Fruit fly (Drosophila melanogaster) whole organism, embryonic: ENCODE results near the gene mbc.
A peak's percentile ranks its signal among the peaks of the same experiment; 100 is the strongest.

Source experiments
- Adf1 ChIP-seq: fragments of 200-800 bp; sonication (Bioruptor generic); IDR thresholded peaks from 2 replicates; pipeline ENCODE4 v1.3.6; 2022; ENCODE audit warnings: missing biosample characterization, missing genetic modification characterization
- Atf-2 ChIP-seq: fragments of 200-800 bp; sonication (Bioruptor generic); optimal IDR thresholded peaks from 2 replicates; lab custom pipeline; 2016; ENCODE audit warnings: missing biosample characterization, missing genetic modification characterization
- B-H1 ChIP-seq: fragments of 200-800 bp; sonication (Bioruptor generic); IDR thresholded peaks from 3 replicates; pipeline ENCODE4 v1.3.6; 2022; ENCODE audit warnings: missing biosample characterization, missing genetic modification characterization
- CG10267 ChIP-seq: fragments of 200-800 bp; sonication (Bioruptor generic); optimal IDR thresholded peaks from 2 replicates; lab custom pipeline; 2018; ENCODE audit warnings: missing biosample characterization, mild to moderate bottlenecking, missing genetic modification characterization, moderate library complexity
- CG10565 ChIP-seq: fragments of 200-800 bp; sonication (Bioruptor generic); optimal IDR thresholded peaks from 3 replicates; lab custom pipeline; 2016; ENCODE audit warnings: missing biosample characterization, mild to moderate bottlenecking, missing genetic modification characterization
- CG10959 ChIP-seq: fragments of 200-800 bp; sonication (Bioruptor generic); IDR thresholded peaks from 2 replicates; pipeline ENCODE4 v1.3.6; 2022; ENCODE audit warnings: missing biosample characterization, missing genetic modification characterization
- CG11093 ChIP-seq: fragments of 200-800 bp; sonication (Bioruptor generic); IDR thresholded peaks from 3 replicates; pipeline ENCODE4 v1.3.6; 2022; ENCODE audit warnings: missing biosample characterization, missing genetic modification characterization
- CG12769 ChIP-seq: fragments of 200-800 bp; sonication (Bioruptor generic); optimal IDR thresholded peaks from 2 replicates; lab custom pipeline; 2019; ENCODE audit warnings: missing biosample characterization, mild to moderate bottlenecking, missing genetic modification characterization, moderate library complexity
- CG15073 ChIP-seq: fragments of 200-800 bp; sonication (Bioruptor generic); optimal IDR thresholded peaks from 2 replicates; lab custom pipeline; 2016; ENCODE audit warnings: missing biosample characterization, missing genetic modification characterization
- CG17568 ChIP-seq: fragments of 200-800 bp; sonication (Bioruptor generic); optimal IDR thresholded peaks from 2 replicates; lab custom pipeline; 2018; ENCODE audit warnings: missing biosample characterization, mild to moderate bottlenecking, missing genetic modification characterization, moderate library complexity
- CG1792 ChIP-seq: fragments of 200-800 bp; sonication (Bioruptor generic); optimal IDR thresholded peaks from 2 replicates; lab custom pipeline; 2016; ENCODE audit warnings: missing biosample characterization, missing genetic modification characterization
- CG18476 ChIP-seq: fragments of 200-800 bp; sonication (Bioruptor generic); optimal IDR thresholded peaks from 2 replicates; lab custom pipeline; 2016; ENCODE audit warnings: missing biosample characterization, mild to moderate bottlenecking, missing genetic modification characterization
- CG18764 ChIP-seq: fragments of 200-800 bp; sonication (Bioruptor generic); optimal IDR thresholded peaks from 3 replicates; lab custom pipeline; 2016; ENCODE audit warnings: missing biosample characterization, missing genetic modification characterization
- CG2889 ChIP-seq: fragments of 200-800 bp; sonication (Bioruptor generic); IDR thresholded peaks from 3 replicates; pipeline ENCODE4 v1.3.6; 2022; ENCODE audit warnings: missing biosample characterization, missing genetic modification characterization
- CG31365 ChIP-seq: fragments of 200-800 bp; sonication (Bioruptor generic); optimal IDR thresholded peaks from 2 replicates; lab custom pipeline; 2018; ENCODE audit warnings: missing biosample characterization, mild to moderate bottlenecking, missing genetic modification characterization
- CG43689 ChIP-seq: fragments of 200-800 bp; sonication (Bioruptor generic); IDR thresholded peaks from 2 replicates; pipeline ENCODE4 v1.3.6; 2022; ENCODE audit warnings: missing biosample characterization, missing genetic modification characterization
- CG7357 ChIP-seq: fragments of 200-800 bp; sonication (Bioruptor generic); IDR thresholded peaks from 3 replicates; pipeline ENCODE4 v1.3.6; 2022; ENCODE audit warnings: missing biosample characterization, missing genetic modification characterization
- CG8388 ChIP-seq: fragments of 200-800 bp; sonication (Bioruptor generic); optimal IDR thresholded peaks from 2 replicates; lab custom pipeline; 2019; ENCODE audit warnings: missing biosample characterization, mild to moderate bottlenecking, missing genetic modification characterization, moderate library complexity
- Dbx ChIP-seq: fragments of 200-800 bp; sonication (Bioruptor generic); IDR thresholded peaks from 3 replicates; pipeline ENCODE4 v1.3.6; 2022; ENCODE audit warnings: missing biosample characterization, missing genetic modification characterization
- Dfd ChIP-seq, 2 experiments: fragments of >200 bp; optimal IDR thresholded peaks; 2 replicates each; lab custom pipeline; 2017; ENCODE audit warnings: missing biosample characterization in 2 of 2, missing genetic modification characterization in 2 of 2
- Doc2 ChIP-seq: fragments of 200-800 bp; sonication (Bioruptor generic); IDR thresholded peaks from 2 replicates; pipeline ENCODE4 v1.3.6; 2022; ENCODE audit warnings: missing biosample characterization, missing genetic modification characterization
- E2f1 ChIP-seq: fragments of 200-800 bp; sonication (Bioruptor generic); IDR thresholded peaks from 2 replicates; pipeline ENCODE4 v1.3.6; 2022; ENCODE audit warnings: missing biosample characterization, missing genetic modification characterization
- E2f2 ChIP-seq: fragments of 200-800 bp; sonication (Bioruptor generic); IDR thresholded peaks from 2 replicates; pipeline ENCODE4 v1.3.6; 2022; ENCODE audit warnings: missing biosample characterization, missing genetic modification characterization
- Ets65A ChIP-seq: fragments of 200-800 bp; sonication (Bioruptor generic); peaks from one replicate; lab custom pipeline; 2016; ENCODE audit warnings: missing biosample characterization, missing genetic modification characterization
- GATAe ChIP-seq: fragments of 200-800 bp; sonication (Bioruptor generic); conservative IDR thresholded peaks from 2 replicates; pipeline ENCODE4 v1.3.6; 2022; ENCODE audit warnings: missing biosample characterization, missing genetic modification characterization
- HmgZ ChIP-seq: fragments of 200-800 bp; sonication (Bioruptor generic); optimal IDR thresholded peaks from 2 replicates; lab custom pipeline; 2018; ENCODE audit warnings: missing biosample characterization, mild to moderate bottlenecking, missing genetic modification characterization
- Ptx1 ChIP-seq: fragments of 200-800 bp; sonication (Bioruptor generic); IDR thresholded peaks from 2 replicates; pipeline ENCODE4 v1.3.6; 2022; ENCODE audit warnings: missing biosample characterization, missing genetic modification characterization
- Six4 ChIP-seq: fragments of 200-800 bp; sonication (Bioruptor generic); optimal IDR thresholded peaks from 2 replicates; lab custom pipeline; 2016; ENCODE audit warnings: missing biosample characterization, missing genetic modification characterization
- Stat92E ChIP-seq, 3 experiments: fragments of >200 bp in 2 of 3; fragments of 200-800 bp in 1 of 3; sonication (Bioruptor generic) in 1 of 3; optimal IDR thresholded peaks; 2 replicates each; lab custom pipeline; 2017 to 2019; ENCODE audit warnings: missing biosample characterization in 3 of 3, missing genetic modification characterization in 3 of 3, mild to moderate bottlenecking in 1 of 3, moderate library complexity in 1 of 3
- Taf1 ChIP-seq: fragments of 200-800 bp; sonication (Bioruptor generic); IDR thresholded peaks from 2 replicates; pipeline ENCODE4 v1.3.6; 2022; ENCODE audit warnings: missing biosample characterization, missing genetic modification characterization
- Xrp1 ChIP-seq: fragments of 200-800 bp; sonication (Bioruptor generic); IDR thresholded peaks from 2 replicates; pipeline ENCODE4 v1.3.6; 2022; ENCODE audit warnings: missing biosample characterization, missing genetic modification characterization
- abd-A ChIP-seq: fragments of 200-800 bp; sonication (Bioruptor generic); optimal IDR thresholded peaks from 3 replicates; lab custom pipeline; 2019; ENCODE audit warnings: missing biosample characterization, mild to moderate bottlenecking, missing genetic modification characterization, moderate library complexity
- bab2 ChIP-seq: fragments of 200-800 bp; sonication (Bioruptor generic); optimal IDR thresholded peaks from 2 replicates; lab custom pipeline; 2016; ENCODE audit warnings: missing biosample characterization, missing genetic modification characterization
- bsh ChIP-seq, 2 experiments: fragments of 200-800 bp; sonication (Bioruptor generic); optimal IDR thresholded peaks; 2 replicates each; lab custom pipeline; 2017 to 2018; ENCODE audit warnings: mild to moderate bottlenecking in 2 of 2, missing biosample characterization in 2 of 2, missing genetic modification characterization in 2 of 2, moderate library complexity in 1 of 2
- dan ChIP-seq: fragments of 200-800 bp; sonication (Bioruptor generic); IDR thresholded peaks from 2 replicates; pipeline ENCODE4 v1.3.6; 2022; ENCODE audit warnings: missing biosample characterization, missing genetic modification characterization
- disco-r ChIP-seq: fragments of 200-800 bp; sonication (Bioruptor generic); optimal IDR thresholded peaks from 2 replicates; lab custom pipeline; 2016; ENCODE audit warnings: missing biosample characterization, missing genetic modification characterization
- emc ChIP-seq: fragments of 200-800 bp; sonication (Bioruptor generic); optimal IDR thresholded peaks from 2 replicates; lab custom pipeline; 2016; ENCODE audit warnings: missing biosample characterization, missing genetic modification characterization
- fd96Cb ChIP-seq: fragments of 200-800 bp; sonication (Bioruptor generic); optimal IDR thresholded peaks from 2 replicates; lab custom pipeline; 2018; ENCODE audit warnings: missing biosample characterization, mild to moderate bottlenecking, missing genetic modification characterization, moderate library complexity
- ftz-f1 ChIP-seq: fragments of 200-800 bp; sonication (Bioruptor generic); optimal IDR thresholded peaks from 2 replicates; lab custom pipeline; 2016; ENCODE audit warnings: missing biosample characterization, missing genetic modification characterization
- gce ChIP-seq: fragments of 200-800 bp; sonication (Bioruptor generic); IDR thresholded peaks from 3 replicates; pipeline ENCODE4 v1.3.6; 2022; ENCODE audit warnings: missing biosample characterization, missing genetic modification characterization
- gro ChIP-seq: fragments of 200-800 bp; sonication (Bioruptor generic); optimal IDR thresholded peaks from 2 replicates; lab custom pipeline; 2016; ENCODE audit warnings: missing biosample characterization, missing genetic modification characterization
- ind ChIP-seq: fragments of 200-800 bp; sonication (Bioruptor generic); optimal IDR thresholded peaks from 3 replicates; lab custom pipeline; 2016; ENCODE audit warnings: missing biosample characterization, missing genetic modification characterization
- mirr ChIP-seq: fragments of 200-800 bp; sonication (Bioruptor generic); optimal IDR thresholded peaks from 3 replicates; lab custom pipeline; 2018; ENCODE audit warnings: missing biosample characterization, mild to moderate bottlenecking, missing genetic modification characterization
- peb ChIP-seq: fragments of 200-800 bp; sonication (Bioruptor generic); IDR thresholded peaks from 2 replicates; pipeline ENCODE4 v1.3.6; 2022; ENCODE audit warnings: missing biosample characterization, missing genetic modification characterization
- run ChIP-seq: fragments of 200-800 bp; sonication (Bioruptor generic); optimal IDR thresholded peaks from 3 replicates; lab custom pipeline; 2018; ENCODE audit warnings: missing biosample characterization, mild to moderate bottlenecking, missing genetic modification characterization
- sd ChIP-seq: fragments of 200-800 bp; sonication (Bioruptor generic); optimal IDR thresholded peaks from 3 replicates; lab custom pipeline; 2018; ENCODE audit warnings: missing biosample characterization, mild to moderate bottlenecking, missing genetic modification characterization, moderate library complexity
- sens ChIP-seq: fragments of 200-800 bp; sonication (Bioruptor generic); peaks from one replicate; lab custom pipeline; 2016; ENCODE audit warnings: missing biosample characterization, missing genetic modification characterization
- tap ChIP-seq: fragments of 200-800 bp; optimal IDR thresholded peaks from 3 replicates; lab custom pipeline; 2019; ENCODE audit warnings: missing biosample characterization, mild to moderate bottlenecking, missing genetic modification characterization, moderate library complexity
- tgo ChIP-seq: fragments of 200-800 bp; sonication (Bioruptor generic); IDR thresholded peaks from 3 replicates; pipeline ENCODE4 v1.3.6; 2022; ENCODE audit warnings: missing biosample characterization, missing genetic modification characterization
- trem ChIP-seq: fragments of 200-800 bp; optimal IDR thresholded peaks from 3 replicates; lab custom pipeline; 2019; ENCODE audit warnings: missing biosample characterization, mild to moderate bottlenecking, missing genetic modification characterization, moderate library complexity
- ttk ChIP-seq: fragments of 200-800 bp; sonication (Bioruptor generic); IDR thresholded peaks from 2 replicates; pipeline ENCODE4 v2.1.2; 2022; ENCODE audit warnings: missing biosample characterization, missing genetic modification characterization
- wdn ChIP-seq: fragments of 200-800 bp; sonication (Bioruptor generic); IDR thresholded peaks from 2 replicates; pipeline ENCODE4 v1.3.6; 2022; ENCODE audit warnings: missing biosample characterization, missing genetic modification characterization

mbc gene

dm6 chr3R:23781466-23781935, at the start of gene mbc, which contains the start of gene Nup98-96 (continued):
- TF ChIP-seq CG1792 (peak; percentile 88), Ets65A (peak; percentile 99), ftz-f1 (peak; percentile 30), CG10565 (GFP tag; lab: Kevin White, UChicago) (peak; percentile 6), CG31365 (tag; lab: Kevin White, UChicago) (no peak), gro (peak; percentile 81), Taf1 (GFP tag; lab: Robert Waterston, UW) (peak; percentile 73), run (tag; lab: Kevin White, UChicago) (peak; percentile 6), ind (GFP tag; lab: Kevin White, UChicago) (peak; percentile 89), CG18476 (peak; percentile 86), fd96Cb (tag; lab: Kevin White, UChicago) (peak; percentile 78), wdn (GFP tag; lab: Robert Waterston, UW) (peak; percentile 45; the same call in 1 of the 2 replicates), CG7357 (GFP tag; lab: Robert Waterston, UW) (peak; percentile 99), Doc2 (0 out of 2 replicates have a peak, but pooled peaks have one; percentile 12), ttk (GFP tag; lab: Robert Waterston, UW) (peak; percentile 82), CG12769 (tag; lab: Kevin White, UChicago) (peak; percentile 86), Ptx1 (GFP tag; lab: Robert Waterston, UW) (peak; percentile 91), sens (GFP tag; lab: Kevin White, UChicago) (peak; percentile 99), Xrp1 (peak; percentile 80), CG8388 (GFP tag; lab: Kevin White, UChicago) (peak; percentile 60), Adf1 (GFP tag; lab: Robert Waterston, UW) (peak; percentile 56), B-H1 (GFP tag; lab: Robert Waterston, UW) (peak; percentile 63), E2f2 (GFP tag; lab: Robert Waterston, UW) (peak; percentile 63), CG10267 (tag; lab: Kevin White, UChicago) (peak; percentile 84), sd (peak; percentile 76), gce (GFP tag; lab: Robert Waterston, UW) (peak; percentile 48; the same call in 1 of the 3 replicates), CG10959 (GFP tag; lab: Robert Waterston, UW) (peak; percentile 73), mirr (GFP tag; lab: Kevin White, UChicago) (peak; percentile 78), tgo (GFP tag; lab: Robert Waterston, UW) (peak; percentile 83), CG2889 (GFP tag; lab: Robert Waterston, UW) (peak; percentile 63; the same call in 2 of the 3 replicates), CG43689 (GFP tag; lab: Robert Waterston, UW) (no peak), bab2 (peak; percentile 90), emc (GFP tag; lab: Kevin White, UChicago) (peak; percentile 84), trem (peak; percentile 91), HmgZ (tag; lab: Kevin White, UChicago) (peak; percentile 90), Dfd (GFP tag; optimal IDR thresholded peaks at IDR 0.05; lab: Kevin White, UChicago) (peak in 1 of 2 experiments; percentile 76), Six4 (peak; percentile 67), tap (peak; percentile 19), peb (GFP tag; lab: Robert Waterston, UW) (peak; percentile 71), CG11093 (GFP tag; lab: Robert Waterston, UW) (peak; percentile 63; the same call in 1 of the 3 replicates), E2f1 (GFP tag; lab: Robert Waterston, UW) (peak; percentile 88), CG17568 (GFP tag; lab: Kevin White, UChicago) (no peak), CG15073 (GFP tag; lab: Kevin White, UChicago) (no peak), Atf-2 (peak; percentile 87), Dbx (GFP tag; lab: Robert Waterston, UW) (peak; percentile 89), Stat92E (GFP tag; optimal IDR thresholded peaks at IDR 0.05; lab: Kevin White, UChicago) (peak in 1 of 3 experiments; percentile 70), bsh (GFP tag; optimal IDR thresholded peaks at IDR 0.05; lab: Kevin White, UChicago) (peak in 1 of 2 experiments; percentile 74), disco-r (GFP tag; lab: Kevin White, UChicago) (peak; percentile 72), dan (GFP tag; lab: Robert Waterston, UW) (peak; percentile 54), CG18764 (GFP tag; lab: Kevin White, UChicago) (peak; percentile 73), GATAe (peak; percentile 27; the same call in 1 of the 2 replicates), abd-A (tag; lab: Kevin White, UChicago) (no peak)
